Worm (Caenorhabditis elegans) whole organism, young adult: ENCODE results near the gene rab-7.

Experiments
- B0019.2 ChIP-seq: fragments of 200-800 bp; sonication (Bioruptor generic); conservative IDR thresholded peaks from 2 replicates; pipeline ENCODE4 v1.3.6; 2022; ENCODE audit warnings: missing genetic modification reagents, missing genetic modification characterization, missing compliant biosample characterization
- B0035.1 ChIP-seq: sonication (generic microtip); optimal IDR thresholded peaks from 2 replicates; lab custom pipeline; 2016; ENCODE audit warnings: missing genetic modification characterization, mild to moderate bottlenecking, missing compliant biosample characterization, missing genotype, missing genetic modification reagents
- B0261.1 ChIP-seq: sonication (generic microtip); optimal IDR thresholded peaks from 2 replicates; lab custom pipeline; 2016; ENCODE audit warnings: mild to moderate bottlenecking, missing genetic modification characterization, moderate library complexity, missing compliant biosample characterization
- B0336.3 ChIP-seq: fragments of 200-800 bp; sonication (Bioruptor generic); IDR thresholded peaks from 2 replicates; pipeline ENCODE4 v1.3.6; 2022; ENCODE audit warnings: missing genetic modification characterization, missing compliant biosample characterization
- C06A6.2 ChIP-seq: fragments of 200-800 bp; sonication (Bioruptor generic); conservative IDR thresholded peaks from 2 replicates; pipeline ENCODE4 v1.3.6; 2022; ENCODE audit warnings: missing genetic modification characterization, missing compliant biosample characterization
- C17E4.6 ChIP-seq: fragments of 200-800 bp; sonication (Bioruptor generic); IDR thresholded peaks from 2 replicates; pipeline ENCODE4 v1.3.6; 2022; ENCODE audit warnings: missing genetic modification reagents, missing genetic modification characterization, missing compliant biosample characterization
- F23B12.7 ChIP-seq: sonication (generic microtip); optimal IDR thresholded peaks from 2 replicates; lab custom pipeline; 2017; ENCODE audit warnings: missing genetic modification characterization, mild to moderate bottlenecking, missing compliant biosample characterization, antibody characterized with exemption, moderate library complexity; ENCODE audit not compliant: insufficient read depth
- F33H1.4 ChIP-seq: fragments of 200-800 bp; sonication (Bioruptor generic); IDR thresholded peaks from 2 replicates; pipeline ENCODE4 v1.3.6; 2022; ENCODE audit warnings: missing genetic modification reagents, missing genetic modification characterization, missing compliant biosample characterization
- F37B4.10 ChIP-seq: fragments of 200-800 bp; sonication (Bioruptor generic); IDR thresholded peaks from 2 replicates; pipeline ENCODE4 v1.3.6; 2022; ENCODE audit warnings: missing genetic modification characterization, missing compliant biosample characterization
- F39B2.1 ChIP-seq: fragments of 200-800 bp; sonication (Bioruptor generic); IDR thresholded peaks from 2 replicates; pipeline ENCODE4 v1.3.6; 2022; ENCODE audit warnings: missing genetic modification reagents, missing genetic modification characterization, missing compliant biosample characterization
- F49E8.2 ChIP-seq: sonication (generic microtip); optimal IDR thresholded peaks from 3 replicates; lab custom pipeline; 2017; ENCODE audit warnings: missing genetic modification characterization, mild to moderate bottlenecking, missing compliant biosample characterization, antibody characterized with exemption, moderate library complexity; ENCODE audit not compliant: insufficient read depth
- F52B5.7 ChIP-seq: sonication (generic microtip); optimal IDR thresholded peaks from 2 replicates; lab custom pipeline; 2016; ENCODE audit warnings: mild to moderate bottlenecking, missing genetic modification characterization, missing compliant biosample characterization
- F55B11.4 ChIP-seq: sonication (generic microtip); optimal IDR thresholded peaks from 2 replicates; lab custom pipeline; 2016; ENCODE audit warnings: missing compliant biosample characterization, missing genetic modification characterization, borderline replicate concordance; ENCODE audit not compliant: insufficient read depth
- T07F8.4 ChIP-seq: sonication (generic microtip); optimal IDR thresholded peaks from 2 replicates; lab custom pipeline; 2016; ENCODE audit warnings: mild to moderate bottlenecking, missing genetic modification characterization, moderate library complexity, missing compliant biosample characterization
- T26A5.8 ChIP-seq: sonication (generic microtip); optimal IDR thresholded peaks from 2 replicates; lab custom pipeline; 2016; ENCODE audit warnings: missing genetic modification characterization, missing compliant biosample characterization
- Y56A3A.18 ChIP-seq: fragments of 200-800 bp; sonication (Bioruptor generic); IDR thresholded peaks from 2 replicates; pipeline ENCODE4 v1.3.6; 2022; ENCODE audit warnings: missing genetic modification reagents, missing genetic modification characterization, missing compliant biosample characterization
- Y67H2A.10 ChIP-seq: fragments of 200-800 bp; sonication (Bioruptor generic); conservative IDR thresholded peaks from 2 replicates; pipeline ENCODE4 v1.3.6; 2022; ENCODE audit warnings: missing genetic modification reagents, missing genetic modification characterization, missing compliant biosample characterization
- Y95B8A.8 ChIP-seq: fragments of 200-800 bp; sonication (Bioruptor generic); IDR thresholded peaks from 2 replicates; pipeline ENCODE4 v1.3.6; 2022; ENCODE audit warnings: missing genetic modification reagents, missing genetic modification characterization, missing compliant biosample characterization
- ZK185.1 ChIP-seq: sonication (generic microtip); optimal IDR thresholded peaks from 2 replicates; lab custom pipeline; 2016; ENCODE audit warnings: mild to moderate bottlenecking, missing genetic modification characterization, missing compliant biosample characterization; ENCODE audit not compliant: poor library complexity, severe bottlenecking
- aptf-2 ChIP-seq: fragments of 200-800 bp; sonication (Bioruptor generic); conservative IDR thresholded peaks from 2 replicates; pipeline ENCODE4 v1.3.6; 2022; ENCODE audit warnings: missing genetic modification reagents, missing genetic modification characterization, missing compliant biosample characterization
- aptf-3 ChIP-seq: fragments of 200-800 bp; sonication (Bioruptor generic); IDR thresholded peaks from 2 replicates; pipeline ENCODE4 v1.3.6; 2022; ENCODE audit warnings: missing genetic modification characterization, missing compliant biosample characterization
- attf-3 ChIP-seq: fragments of 200-800 bp; sonication (Bioruptor generic); conservative IDR thresholded peaks from 2 replicates; pipeline ENCODE4 v1.3.6; 2022; ENCODE audit warnings: missing genetic modification reagents, missing genetic modification characterization, missing compliant biosample characterization
- attf-5 ChIP-seq: fragments of 200-800 bp; sonication (Bioruptor generic); optimal IDR thresholded peaks from 2 replicates; lab custom pipeline; 2018; ENCODE audit warnings: mild to moderate bottlenecking, missing genetic modification characterization, missing compliant biosample characterization
- attf-6 ChIP-seq: fragments of 200-800 bp; sonication (Bioruptor generic); IDR thresholded peaks from 2 replicates; pipeline ENCODE4 v1.3.6; 2022; ENCODE audit warnings: missing genetic modification reagents, missing genetic modification characterization, missing compliant biosample characterization
- bed-2 ChIP-seq: fragments of 200-800 bp; sonication (Bioruptor generic); IDR thresholded peaks from 2 replicates; pipeline ENCODE4 v1.3.6; 2022; ENCODE audit warnings: missing genetic modification reagents, missing genetic modification characterization, missing compliant biosample characterization
- ccch-3 ChIP-seq: fragments of 200-800 bp; sonication (Bioruptor generic); optimal IDR thresholded peaks from 2 replicates; lab custom pipeline; 2018; ENCODE audit warnings: mild to moderate bottlenecking, missing genetic modification characterization, missing compliant biosample characterization
- cebp-1 ChIP-seq, 2 experiments: fragments of 200-800 bp in 1 of 2; sonication (Bioruptor generic) in 1 of 2; sonication (generic microtip) in 1 of 2; IDR thresholded peaks in 1 of 2; optimal IDR thresholded peaks in 1 of 2; 2 replicates each; pipeline versions ENCODE4 v1.3.6 to Lab custom; 2017 to 2022; ENCODE audit warnings: missing compliant biosample characterization in 2 of 2, missing genetic modification characterization in 2 of 2, mild to moderate bottlenecking in 1 of 2, missing genetic modification reagents in 1 of 2, moderate library complexity in 1 of 2
- die-1 ChIP-seq: sonication (generic microtip); optimal IDR thresholded peaks from 2 replicates; lab custom pipeline; 2016; ENCODE audit warnings: missing genotype, mild to moderate bottlenecking, missing genetic modification characterization, missing compliant biosample characterization
- dox-1 ChIP-seq: fragments of 200-800 bp; sonication (Bioruptor generic); IDR thresholded peaks from 2 replicates; pipeline ENCODE4 v1.3.6; 2022; ENCODE audit warnings: missing genetic modification reagents, missing genetic modification characterization, missing compliant biosample characterization
- ets-4 ChIP-seq: fragments of 200-800 bp; sonication (Bioruptor generic); optimal IDR thresholded peaks from 2 replicates; lab custom pipeline; 2018; ENCODE audit warnings: mild to moderate bottlenecking, missing genetic modification characterization, missing compliant biosample characterization
- gei-17 ChIP-seq: fragments of 200-800 bp; sonication (Bioruptor generic); optimal IDR thresholded peaks from 2 replicates; lab custom pipeline; 2018; ENCODE audit warnings: mild to moderate bottlenecking, missing genetic modification characterization, missing compliant biosample characterization
- hlh-12 ChIP-seq: sonication (generic microtip); optimal IDR thresholded peaks from 2 replicates; lab custom pipeline; 2016; ENCODE audit warnings: missing genetic modification characterization, missing compliant biosample characterization
- hmg-1.2 ChIP-seq: fragments of 200-800 bp; sonication (Bioruptor generic); IDR thresholded peaks from 2 replicates; pipeline ENCODE4 v1.3.6; 2022; ENCODE audit warnings: missing genetic modification reagents, missing genetic modification characterization, missing compliant biosample characterization
- hrde-1 ChIP-seq: sonication (generic microtip); optimal IDR thresholded peaks from 2 replicates; lab custom pipeline; 2016; ENCODE audit warnings: missing genetic modification characterization, mild to moderate bottlenecking, missing compliant biosample characterization, moderate library complexity, missing genotype, missing genetic modification reagents, borderline replicate concordance
- hsf-1 ChIP-seq: fragments of 200-800 bp; sonication (Bioruptor generic); IDR thresholded peaks from 2 replicates; pipeline ENCODE4 v1.3.6; 2022; ENCODE audit warnings: missing genetic modification reagents, missing genetic modification characterization, missing compliant biosample characterization
- lin-54 ChIP-seq: fragments of 200-800 bp; sonication (Bioruptor generic); optimal IDR thresholded peaks from 2 replicates; lab custom pipeline; 2018; ENCODE audit warnings: mild to moderate bottlenecking, missing genetic modification characterization, missing compliant biosample characterization
- madf-6 ChIP-seq: fragments of 200-800 bp; sonication (Bioruptor generic); IDR thresholded peaks from 2 replicates; pipeline ENCODE4 v1.3.6; 2022; ENCODE audit warnings: missing genetic modification reagents, missing genetic modification characterization, missing compliant biosample characterization
- madf-8 ChIP-seq: fragments of 200-800 bp; sonication (Bioruptor generic); conservative IDR thresholded peaks from 2 replicates; pipeline ENCODE4 v1.3.6; 2022; ENCODE audit warnings: missing genetic modification reagents, missing genetic modification characterization, missing compliant biosample characterization
- mes-4 ChIP-seq: sonication (generic microtip); optimal IDR thresholded peaks from 2 replicates; lab custom pipeline; 2016; ENCODE audit warnings: missing genotype, missing genetic modification characterization, missing compliant biosample characterization
- mxl-1 ChIP-seq: sonication (generic microtip); optimal IDR thresholded peaks from 2 replicates; lab custom pipeline; 2016; ENCODE audit warnings: missing genetic modification characterization, missing compliant biosample characterization
- nfya-1 ChIP-seq: sonication (generic microtip); optimal IDR thresholded peaks from 2 replicates; lab custom pipeline; 2017; ENCODE audit warnings: antibody characterized with exemption, missing compliant biosample characterization, missing genetic modification characterization, borderline replicate concordance; ENCODE audit not compliant: insufficient read depth
- nfyb-1 ChIP-seq: fragments of 200-800 bp; sonication (Bioruptor generic); IDR thresholded peaks from 2 replicates; pipeline ENCODE4 v1.3.6; 2022; ENCODE audit warnings: missing genetic modification reagents, missing genetic modification characterization, missing compliant biosample characterization
- nhr-120 ChIP-seq: fragments of 200-800 bp; sonication (Bioruptor generic); IDR thresholded peaks from 2 replicates; pipeline ENCODE4 v1.3.6; 2022; ENCODE audit warnings: missing genetic modification characterization, missing compliant biosample characterization
- repo-1 ChIP-seq: sonication (generic microtip); optimal IDR thresholded peaks from 2 replicates; lab custom pipeline; 2017; ENCODE audit warnings: mild to moderate bottlenecking, missing genetic modification characterization, missing compliant biosample characterization
- unc-130 ChIP-seq: sonication (generic microtip); optimal IDR thresholded peaks from 2 replicates; lab custom pipeline; 2016; ENCODE audit warnings: missing genetic modification reagents, missing genetic modification characterization, missing compliant biosample characterization
- zfh-2 ChIP-seq: fragments of 200-800 bp; sonication (Bioruptor generic); conservative IDR thresholded peaks from 2 replicates; pipeline ENCODE4 v1.3.6; 2022; ENCODE audit warnings: missing genetic modification reagents, missing genetic modification characterization, missing compliant biosample characterization
- zim-3 ChIP-seq: sonication (generic microtip); optimal IDR thresholded peaks from 2 replicates; lab custom pipeline; 2017; ENCODE audit warnings: mild to moderate bottlenecking, missing genetic modification characterization, moderate library complexity, missing compliant biosample characterization
- ztf-26 ChIP-seq: sonication (generic microtip); optimal IDR thresholded peaks from 2 replicates; lab custom pipeline; 2017; ENCODE audit warnings: missing genetic modification characterization, missing compliant biosample characterization

The rab-7 gene

ce11 chrII:12006575-12007098 is 39.9 kb upstream of the rab-7 start, which contains the start of gene mcm-2 (continued):
- TF ChIP-seq aptf-2 (GFP tag; lab: Robert Waterston, UW) (peak; percentile 87), F33H1.4 (GFP tag; lab: Robert Waterston, UW) (peak; percentile 90), B0261.1 (tag; lab: Kevin White, UChicago) (no peak), attf-3 (GFP tag; lab: Robert Waterston, UW) (peak; percentile 75), hsf-1 (GFP tag; lab: Robert Waterston, UW) (peak; percentile 87), dox-1 (GFP tag; lab: Robert Waterston, UW) (no peak), bed-2 (no peak), madf-8 (GFP tag; lab: Robert Waterston, UW) (peak; percentile 99), B0019.2 (GFP tag; lab: Robert Waterston, UW) (peak; percentile 94), nfya-1 (tag; lab: Kevin White, UChicago) (no peak), Y95B8A.8 (peak; percentile 96), B0035.1 (no peak), mxl-1 (tag; lab: Kevin White, UChicago) (no peak), F49E8.2 (peak; percentile 95), hrde-1 (tag; lab: Kevin White, UChicago) (peak; percentile 46), F37B4.10 (GFP tag; lab: Robert Waterston, UW) (no peak), nfyb-1 (GFP tag; lab: Robert Waterston, UW) (peak; percentile 64), C06A6.2 (GFP tag; lab: Robert Waterston, UW) (no peak), zim-3 (tag; lab: Kevin White, UChicago) (no peak), ets-4 (GFP tag; lab: Kevin White, UChicago) (no peak), repo-1 (tag; lab: Kevin White, UChicago) (no peak), F55B11.4 (no peak), cebp-1 (GFP tag; IDR thresholded peaks at IDR 0.05; lab: Robert Waterston, UW) (no peak), cebp-1 (tag; optimal IDR thresholded peaks at IDR 0.05; lab: Kevin White, UChicago) (no peak), T26A5.8 (tag; lab: Kevin White, UChicago) (no peak), hmg-1.2 (GFP tag; lab: Robert Waterston, UW) (peak; percentile 73), madf-6 (peak; percentile 99), Y56A3A.18 (GFP tag; lab: Robert Waterston, UW) (no peak), mes-4 (tag; lab: Kevin White, UChicago) (no peak), B0336.3 (GFP tag; lab: Robert Waterston, UW) (no peak; the same call in 1 of the 2 replicates), lin-54 (GFP tag; lab: Kevin White, UChicago) (peak; percentile 98), F52B5.7 (tag; lab: Kevin White, UChicago) (no peak), die-1 (tag; lab: Kevin White, UChicago) (peak; percentile 36), F23B12.7 (peak; percentile 69), nhr-120 (no peak), attf-5 (GFP tag; lab: Kevin White, UChicago) (peak; percentile 62), zfh-2 (no peak), ccch-3 (GFP tag; lab: Kevin White, UChicago) (no peak), aptf-3 (GFP tag; lab: Robert Waterston, UW) (no peak), Y67H2A.10 (GFP tag; lab: Robert Waterston, UW) (peak; percentile 71; the same call in 1 of the 2 replicates), hlh-12 (tag; lab: Kevin White, UChicago) (no peak), C17E4.6 (GFP tag; lab: Robert Waterston, UW) (peak; percentile 90), ZK185.1 (tag; lab: Kevin White, UChicago) (no peak), ztf-26 (tag; lab: Kevin White, UChicago) (no peak), T07F8.4 (tag; lab: Kevin White, UChicago) (no peak), gei-17 (GFP tag; lab: Kevin White, UChicago) (no peak), F39B2.1 (GFP tag; lab: Robert Waterston, UW) (no peak), unc-130 (GFP tag; lab: Kevin White, UChicago) (peak; percentile 91), attf-6 (GFP tag; lab: Robert Waterston, UW) (peak; percentile 84)
